Worm (Caenorhabditis elegans): ENCODE data around the gene C50H2.7.

The C50H2.7 gene

DNA sequence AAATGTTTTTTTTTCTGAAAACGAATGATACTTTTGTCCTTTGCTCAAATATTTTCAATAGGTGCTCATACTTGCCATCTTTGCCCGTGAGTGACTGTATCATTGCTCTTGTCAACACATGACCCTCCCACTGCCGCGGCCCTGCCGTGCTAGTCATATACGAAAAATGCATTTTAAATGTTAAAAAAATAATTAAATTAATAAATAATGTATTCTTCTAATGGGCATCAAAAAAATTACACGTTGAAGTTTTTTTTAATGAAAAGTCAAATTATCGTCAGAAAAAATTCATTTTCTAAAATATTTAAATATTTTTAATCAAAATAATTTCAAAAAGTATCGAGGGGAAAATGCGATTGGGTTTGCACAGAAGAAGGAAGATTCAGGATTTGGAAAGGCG lies at the start of gene C50H2.7:
C50H2.7 (plus strand) TSS at position 301 of the 400 bp plus-strand sequence.
- no peak for TF ChIP-seq unc-62 (GFP tag; optimal IDR thresholded peaks at IDR 0.05)

DNA sequence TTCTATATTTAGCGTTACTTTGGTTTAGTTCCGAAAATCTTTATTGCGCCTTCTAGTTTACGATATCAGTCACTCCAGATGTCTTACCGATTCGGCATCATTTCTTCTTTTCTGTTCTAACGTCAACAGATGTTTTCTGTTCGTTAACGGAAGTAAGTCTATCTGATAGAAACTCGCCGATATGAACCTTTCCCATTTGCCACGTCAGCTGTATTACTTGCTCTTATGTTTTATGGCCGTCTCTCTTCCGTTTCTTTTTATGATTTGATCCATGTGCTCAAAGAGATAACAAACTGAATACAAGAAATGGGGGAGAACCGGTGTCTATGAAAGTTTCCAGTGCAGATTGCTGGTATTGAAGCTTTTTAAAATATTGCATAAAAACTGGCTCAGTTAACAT lies 43.2 kb upstream of the C50H2.7 start, which contains the start of gene srab-26:
srab-26 (minus strand) TSS at position 101 of the 400 bp plus-strand sequence.
- no peak for TF ChIP-seq unc-62 (GFP tag; optimal IDR thresholded peaks at IDR 0.05)

DNA sequence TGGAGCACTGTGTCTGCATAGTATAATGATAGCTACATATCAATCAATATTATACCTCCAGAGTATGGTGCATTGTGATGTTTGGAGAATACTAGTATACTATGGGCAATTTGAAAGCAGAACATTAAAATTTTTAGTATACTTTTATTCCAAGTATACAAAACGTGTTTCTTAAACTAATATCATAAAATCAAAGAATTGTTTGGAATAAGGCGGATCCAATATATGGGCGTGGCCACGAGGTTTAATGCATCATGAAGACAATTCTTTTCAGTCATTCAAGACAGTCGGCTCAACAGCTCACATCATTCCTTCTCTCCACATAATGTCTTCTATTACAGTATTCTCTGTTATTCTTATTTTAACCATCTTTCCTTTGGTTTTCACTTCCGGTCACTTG lies 42.7 kb upstream of the C50H2.7 start, which contains the start of gene sdz-31:
sdz-31 (plus strand) TSS at position 301 of the 400 bp plus-strand sequence.
- no peak for TF ChIP-seq unc-62 (GFP tag; optimal IDR thresholded peaks at IDR 0.05)

DNA sequence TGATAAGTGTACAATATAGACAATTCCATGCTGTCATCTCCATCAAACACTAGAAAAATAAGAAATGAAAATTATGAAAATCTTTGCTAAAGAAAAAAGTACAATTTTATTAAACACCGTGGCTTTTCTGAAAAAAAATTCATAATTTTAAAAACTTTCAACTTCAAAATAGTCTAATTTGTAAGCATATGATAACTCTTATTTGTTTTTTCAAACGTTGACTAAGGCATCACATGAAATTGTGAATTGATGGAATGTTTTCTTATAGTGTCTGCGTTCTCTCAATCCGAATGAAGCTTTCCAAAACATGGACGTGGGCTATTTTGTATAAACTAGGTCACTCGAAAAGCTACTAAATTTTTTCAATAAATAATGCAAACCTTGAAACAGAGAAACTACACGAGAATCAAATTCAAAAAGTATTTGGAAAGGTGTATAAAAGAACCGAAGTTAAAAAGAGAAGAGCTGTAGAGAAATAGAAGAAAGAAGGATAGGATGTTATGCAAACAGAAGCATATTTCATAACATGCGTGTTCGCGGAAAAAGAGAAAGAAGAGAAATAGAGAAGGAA lies 36.6 kb upstream of the C50H2.7 start, which contains the start of gene clp-9:
clp-9 (minus strand) TSS at position 51 of the 571 bp plus-strand sequence.
- no peak for TF ChIP-seq unc-62 (GFP tag; optimal IDR thresholded peaks at IDR 0.05)

DNA sequence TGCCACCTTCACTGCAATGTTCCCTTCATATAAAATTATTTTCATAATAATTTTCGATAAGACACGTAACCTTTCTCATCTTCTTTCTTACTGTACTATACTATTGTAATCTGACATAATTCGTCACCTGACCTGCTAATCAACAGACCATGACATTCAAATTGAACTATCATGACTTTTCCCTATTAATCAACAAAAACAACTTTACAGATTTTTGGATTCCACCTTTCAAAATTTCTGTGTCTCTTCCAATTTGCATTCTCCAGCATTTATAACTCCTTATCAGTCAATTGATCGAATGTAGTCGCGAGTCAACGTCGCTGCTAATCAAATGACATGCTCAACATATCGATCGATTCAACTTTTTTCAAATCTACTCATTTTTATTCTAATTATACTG lies 33.0 kb upstream of the C50H2.7 start, which contains the start of gene fshr-1:
fshr-1 (plus strand) TSS at position 209 of the 400 bp plus-strand sequence.
- TF ChIP-seq unc-62 (GFP tag; optimal IDR thresholded peaks at IDR 0.05), result no peak

DNA sequence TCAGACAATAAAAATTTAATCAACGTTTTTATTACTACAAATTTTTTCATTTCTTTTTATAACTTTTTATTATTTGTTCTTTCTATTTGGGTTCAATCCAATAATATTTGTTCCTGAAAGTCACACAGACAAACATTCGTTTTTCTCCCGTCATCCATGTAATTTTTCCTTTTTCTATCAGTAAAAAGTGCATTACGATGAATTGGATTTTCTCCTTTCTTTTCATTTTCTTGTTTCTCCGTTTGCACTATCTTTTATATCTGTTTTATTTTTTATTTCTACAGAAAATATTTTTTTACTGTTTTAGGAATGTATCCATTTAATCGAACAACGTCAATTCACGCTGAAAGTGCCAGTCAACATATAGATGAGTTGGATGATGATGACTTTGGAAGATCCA lies 23.3 kb upstream of the C50H2.7 start, which contains the start of gene egl-47:
egl-47 (plus strand) TSS at position 301 of the 400 bp plus-strand sequence.
- TF ChIP-seq unc-62 (GFP tag; optimal IDR thresholded peaks at IDR 0.05), result no peak

DNA sequence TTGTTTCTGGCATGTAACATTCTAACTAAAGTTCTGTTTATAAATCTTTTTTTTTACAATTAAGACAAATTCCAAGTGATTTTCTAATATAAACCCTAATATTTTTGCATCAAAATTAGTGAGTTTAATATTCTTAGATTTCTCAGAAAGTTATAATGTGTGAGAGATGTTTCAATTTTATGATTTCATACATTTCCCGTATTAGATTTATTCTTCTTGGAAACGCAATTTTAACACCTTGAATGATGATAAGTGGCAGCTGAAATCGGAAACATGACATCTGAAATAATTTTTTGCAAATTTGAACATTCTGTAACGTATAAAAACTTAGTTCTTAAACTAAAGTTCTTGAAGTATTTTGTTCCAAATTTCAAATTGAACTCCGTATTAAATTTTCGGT lies 21.5 kb upstream of the C50H2.7 start:
- no peak for TF ChIP-seq unc-62 (GFP tag; optimal IDR thresholded peaks at IDR 0.05)

DNA sequence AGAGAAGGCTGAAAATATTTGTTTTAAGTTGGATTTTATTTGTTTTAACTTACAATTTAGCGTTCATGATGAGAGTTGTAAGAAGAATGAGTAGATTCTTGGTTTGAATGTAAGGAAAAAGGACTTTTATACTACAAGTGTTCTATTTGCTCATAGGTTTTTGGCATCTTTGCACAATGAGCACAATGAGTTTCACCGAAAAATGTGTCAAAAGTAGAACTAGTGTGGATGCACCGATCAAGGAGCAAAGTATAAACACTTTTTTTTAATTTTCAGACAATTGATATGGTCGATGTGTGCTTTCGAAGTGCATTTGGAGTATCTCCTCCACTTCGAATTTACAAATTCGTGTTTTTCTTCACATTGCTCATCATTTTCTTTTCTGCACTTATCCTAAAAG lies 16.5 kb upstream of the C50H2.7 start, which contains the start of gene fipr-11:
fipr-11 (minus strand) TSS at position 101 of the 400 bp plus-strand sequence.
- TF ChIP-seq unc-62 (GFP tag; optimal IDR thresholded peaks at IDR 0.05), result no peak

DNA sequence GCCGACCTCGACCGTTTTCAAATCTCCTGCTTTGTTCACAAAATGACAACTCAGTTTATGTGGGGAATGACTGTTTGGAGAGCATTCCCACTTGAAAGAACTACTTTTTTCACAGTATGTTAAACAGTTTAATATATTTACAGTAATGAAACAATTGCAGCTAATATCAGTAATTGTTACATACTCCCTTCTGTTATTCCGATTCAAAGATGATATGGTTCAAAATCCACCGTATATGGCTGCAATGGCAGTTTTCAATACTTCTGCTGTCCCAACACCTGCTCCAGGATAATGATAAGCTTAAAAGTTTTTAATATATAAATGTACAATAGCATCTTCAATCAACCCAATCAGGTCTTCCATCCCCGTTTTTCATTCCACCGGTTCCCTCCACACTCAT lies 15.4 kb upstream of the C50H2.7 start:
- no peak for TF ChIP-seq unc-62 (GFP tag; optimal IDR thresholded peaks at IDR 0.05)

DNA sequence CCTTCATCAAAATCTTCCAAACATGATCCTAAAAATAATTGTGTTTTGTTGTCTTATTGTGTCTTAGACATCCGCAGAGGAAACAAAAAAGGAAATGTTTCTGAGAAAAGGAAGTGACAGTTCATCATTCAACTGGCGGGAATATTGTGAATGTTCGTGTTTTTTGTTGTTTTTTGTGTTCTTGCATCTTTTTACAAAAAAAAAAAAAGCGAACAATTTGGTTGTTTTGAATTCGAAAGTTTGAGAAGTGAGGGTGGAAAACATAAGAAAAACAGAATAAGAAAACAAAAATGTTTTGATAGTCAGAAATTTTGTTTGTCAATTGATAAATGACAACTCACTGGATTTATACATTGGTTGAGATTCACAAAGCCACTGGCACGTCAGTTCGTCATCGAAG lies 13.0 kb upstream of the C50H2.7 start:
- no peak for TF ChIP-seq unc-62 (GFP tag; optimal IDR thresholded peaks at IDR 0.05)

DNA sequence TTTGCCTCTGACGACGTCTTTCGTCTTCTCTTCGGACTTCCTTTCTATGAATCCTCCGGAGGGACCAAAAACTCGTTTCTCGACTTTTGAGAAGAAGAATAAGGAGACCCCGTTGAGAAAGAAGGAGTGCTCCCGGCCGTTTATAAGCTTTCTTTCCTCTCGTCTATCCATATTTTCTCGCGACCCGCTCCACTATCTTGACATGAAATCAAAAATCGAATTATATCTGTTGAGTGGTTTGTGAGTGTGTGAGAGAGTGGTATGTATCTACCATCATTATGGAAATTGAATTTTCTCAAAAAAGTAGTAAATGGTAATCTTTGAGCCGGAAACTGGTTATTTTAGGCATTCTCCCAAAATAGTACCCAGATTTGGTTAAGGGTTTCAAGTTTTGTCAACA lies 11.4 kb upstream of the C50H2.7 start:
- TF ChIP-seq unc-62 (GFP tag; optimal IDR thresholded peaks at IDR 0.05), result no peak

DNA sequence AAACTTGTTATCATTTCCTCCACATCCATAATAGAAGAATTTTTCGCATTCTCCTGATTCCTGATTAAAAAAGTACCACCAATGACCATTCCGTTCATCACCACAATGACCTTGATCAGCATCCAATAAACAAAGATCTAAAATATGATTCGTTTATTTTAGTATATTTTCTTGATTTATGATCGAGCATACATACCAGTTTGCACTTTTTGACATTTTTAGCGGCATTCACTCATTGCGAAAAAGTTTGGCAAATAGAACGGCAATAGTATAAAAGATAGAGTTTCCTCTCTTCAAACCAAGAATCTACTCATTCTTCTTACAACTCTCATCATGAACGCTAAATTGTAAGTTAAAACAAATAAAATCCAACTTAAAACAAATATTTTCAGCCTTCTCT lies 8.7 kb upstream of the C50H2.7 start, which contains the start of gene fipr-10:
fipr-10 (plus strand) TSS at position 301 of the 400 bp plus-strand sequence.
- TF ChIP-seq unc-62 (GFP tag; optimal IDR thresholded peaks at IDR 0.05), result no peak

DNA sequence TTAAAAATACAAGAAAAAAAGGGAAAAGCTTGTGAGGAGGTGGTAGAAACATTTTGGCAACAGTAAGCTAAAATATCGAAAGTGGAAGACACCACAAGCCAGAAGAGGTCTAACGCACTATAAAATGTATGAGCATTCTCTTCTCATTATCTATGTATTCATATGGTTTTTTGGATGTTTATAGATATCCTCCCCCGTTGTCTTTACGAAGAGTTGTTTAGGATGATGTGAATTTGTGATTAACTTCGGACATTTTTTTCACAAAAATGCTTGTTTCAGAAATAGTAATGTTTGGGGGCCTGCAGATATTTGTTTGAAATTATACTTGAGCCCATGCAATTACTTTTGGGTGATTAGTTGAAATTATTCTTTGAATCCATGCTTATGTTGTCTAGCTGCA lies 7.6 kb upstream of the C50H2.7 start, which contains the start of gene mec-9:
mec-9 (minus strand) TSS at position 101 of the 400 bp plus-strand sequence.
- no peak for TF ChIP-seq unc-62 (GFP tag; optimal IDR thresholded peaks at IDR 0.05)

DNA sequence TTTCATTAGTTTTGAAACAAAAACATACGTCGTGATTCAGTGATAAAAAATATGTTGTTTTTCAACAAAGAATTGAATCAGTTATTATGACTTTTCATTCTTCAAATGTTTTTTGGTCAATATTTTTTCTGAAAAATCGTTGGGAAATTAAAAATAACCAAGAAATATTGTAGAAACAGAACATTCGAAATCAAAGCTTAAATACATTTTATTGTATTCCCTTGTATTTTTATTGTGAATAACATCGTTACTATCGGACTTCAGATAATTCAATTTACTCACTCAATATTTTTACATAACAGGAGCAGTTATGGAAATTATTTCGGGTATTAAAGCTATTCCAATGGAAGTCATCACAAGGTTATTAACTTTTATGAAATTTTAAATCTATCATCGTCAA lies 5.9 kb upstream of the C50H2.7 start, which contains the start of gene C50H2.4:
C50H2.4 (plus strand) TSS at position 301 of the 400 bp plus-strand sequence.
- no peak for TF ChIP-seq unc-62 (GFP tag; optimal IDR thresholded peaks at IDR 0.05)

DNA sequence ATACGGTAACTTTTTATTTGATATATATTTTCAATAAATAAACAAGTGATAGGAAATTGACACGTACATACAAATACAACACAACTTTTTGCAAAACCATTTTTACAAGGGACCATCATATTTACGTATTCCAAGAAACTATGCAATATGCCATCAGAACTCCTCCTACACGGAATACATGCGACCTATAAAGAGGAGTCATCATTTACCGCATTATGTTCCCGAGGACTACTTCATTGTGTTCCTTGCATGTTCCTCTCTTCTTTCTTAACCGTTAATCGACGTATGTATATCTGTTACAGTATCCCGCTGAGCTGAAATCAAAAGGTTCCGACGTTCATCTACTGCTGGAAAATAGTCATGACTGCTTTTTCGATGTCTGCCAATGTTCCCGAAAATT lies 4.2 kb upstream of the C50H2.7 start, which contains the start of gene C50H2.5:
C50H2.5 (plus strand) TSS at position 301 of the 400 bp plus-strand sequence.
- TF ChIP-seq unc-62 (GFP tag; optimal IDR thresholded peaks at IDR 0.05), result no peak

DNA sequence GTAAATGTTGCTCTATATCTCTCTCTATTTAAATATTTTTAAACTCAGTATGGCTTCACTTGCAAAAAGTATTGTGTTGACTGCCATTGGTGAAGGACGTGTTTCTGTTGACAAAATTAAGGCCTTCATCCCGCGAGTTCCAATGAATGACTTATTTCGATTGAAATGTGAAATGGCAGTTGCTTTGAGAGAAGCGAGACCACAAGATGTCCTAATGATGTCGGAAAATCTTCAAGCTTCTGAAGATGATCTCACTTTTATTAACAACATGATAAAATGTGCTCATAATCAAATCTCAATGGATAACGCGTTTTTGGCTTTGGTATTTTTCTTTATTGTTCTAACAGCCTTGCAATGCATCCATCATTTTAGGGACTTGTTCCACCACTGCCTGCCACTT lies 1.3 kb upstream of the C50H2.7 start, which contains the start of gene ceh-75:
ceh-75 (plus strand) TSS at position 50 of the 400 bp plus-strand sequence.
- no peak for TF ChIP-seq unc-62 (GFP tag; optimal IDR thresholded peaks at IDR 0.05)

DNA sequence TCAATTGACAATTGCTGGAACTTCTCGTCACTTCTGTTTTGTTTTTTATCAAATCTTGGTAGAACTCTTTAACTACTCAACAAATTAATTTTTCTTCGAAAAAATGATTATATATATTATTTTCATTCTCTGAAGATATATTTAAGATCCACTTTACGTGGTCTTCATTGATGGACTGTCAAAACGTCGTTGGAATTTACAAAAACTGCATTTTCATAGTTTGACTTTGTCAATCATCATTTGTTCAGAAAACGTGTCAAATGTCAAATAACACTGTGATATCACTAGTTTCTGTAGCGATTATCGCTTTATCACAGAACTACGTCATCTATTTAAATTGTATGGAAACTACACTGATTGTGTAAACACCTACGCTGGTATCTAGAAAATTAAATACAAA lies 1.8 kb downstream of the C50H2.7 start:
- TF ChIP-seq unc-62 (GFP tag; optimal IDR thresholded peaks at IDR 0.05), result no peak

All from whole organism, dauer.